Fruit fly (Drosophila melanogaster): ENCODE results near the gene CG32500.
A peak's percentile ranks its signal among the peaks of the same experiment; 100 is the strongest.

CG32500 gene

DNA sequence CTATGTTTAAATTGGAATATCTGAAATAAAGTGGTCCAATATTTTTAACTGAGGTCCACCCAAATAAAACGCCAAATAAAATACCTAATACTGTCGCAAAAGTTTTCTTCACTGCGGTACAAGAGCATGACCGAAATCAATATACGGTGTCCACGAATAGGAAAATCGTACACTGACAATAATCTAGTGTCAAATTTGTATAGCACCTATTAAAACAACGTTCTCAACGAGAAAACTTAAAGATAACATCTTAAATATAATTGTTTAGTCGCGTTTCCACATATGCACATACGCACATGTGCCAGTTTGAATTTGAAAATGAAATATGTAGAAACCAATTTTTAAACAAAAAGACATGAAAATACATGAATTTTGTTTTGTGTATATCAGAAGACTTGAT is 7.9 kb upstream of the CG32500 start (continued):
- TF ChIP-seq CG7271 (tag; optimal IDR thresholded peaks at IDR 0.05) (peak; percentile 23), unc-4 (GFP tag; IDR thresholded peaks at IDR 0.05; ENCODE audit: partially characterized antibody) (no peak), jing (GFP tag; optimal IDR thresholded peaks at IDR 0.05) (peak; percentile 5), CG30020 (tag; optimal IDR thresholded peaks at IDR 0.05) (peak; percentile 73), tio (GFP tag; optimal IDR thresholded peaks at IDR 0.05) (peak; percentile 71), cato (GFP tag; optimal IDR thresholded peaks at IDR 0.05; ENCODE audit: borderline replicate concordance) (peak; percentile 33), grn (GFP tag; optimal IDR thresholded peaks at IDR 0.05) (no peak), abd-A (tag; optimal IDR thresholded peaks at IDR 0.05) (no peak), CG2889 (GFP tag; IDR thresholded peaks at IDR 0.05) (no peak), fu2 (GFP tag; optimal IDR thresholded peaks at IDR 0.05) (no peak), Sry-β (GFP tag; optimal IDR thresholded peaks at IDR 0.05) (no peak), YL-1 (GFP tag; optimal IDR thresholded peaks at IDR 0.05) (no peak), CG4820 (GFP tag; optimal IDR thresholded peaks at IDR 0.05) (peak; percentile 74), Aef1 (GFP tag; IDR thresholded peaks at IDR 0.05) (peak; percentile 47; the same call in 2 of the 3 replicates), ranshi (GFP tag; IDR thresholded peaks at IDR 0.05) (peak; percentile 64; the same call in 1 of the 2 replicates), otp (GFP tag; IDR thresholded peaks at IDR 0.05) (no peak), sna (GFP tag; IDR thresholded peaks at IDR 0.05; ENCODE audit: partially characterized antibody) (no peak), fd64A (GFP tag; optimal IDR thresholded peaks at IDR 0.05) (no peak), CG13894 (tag; optimal IDR thresholded peaks at IDR 0.05) (peak; percentile 1), so (GFP tag; IDR thresholded peaks at IDR 0.05) (no peak), gsb-n (tag; optimal IDR thresholded peaks at IDR 0.05) (peak; percentile 67), esg (GFP tag; conservative IDR thresholded peaks at IDR 0.05) (peak; percentile 59), CG30431 (GFP tag; optimal IDR thresholded peaks at IDR 0.05) (peak; percentile 52), CG31365 (tag; optimal IDR thresholded peaks at IDR 0.05) (peak; percentile 46), E2f2 (GFP tag; IDR thresholded peaks at IDR 0.05) (0 out of 2 replicates have a peak, but pooled peaks have one; percentile 46), CG10959 (GFP tag; IDR thresholded peaks at IDR 0.05) (no peak), oc (tag; optimal IDR thresholded peaks at IDR 0.05) (peak; percentile 58), CG7987 (GFP tag; optimal IDR thresholded peaks at IDR 0.05) (no peak), CG12219 (GFP tag; optimal IDR thresholded peaks at IDR 0.05) (peak; percentile 76), p53 (GFP tag; optimal IDR thresholded peaks at IDR 0.05) (peak; percentile 26), CG10543 (GFP tag; optimal IDR thresholded peaks at IDR 0.05) (no peak), pan (optimal IDR thresholded peaks at IDR 0.05) (no peak), pan (GFP tag; optimal IDR thresholded peaks at IDR 0.05 in 1 of 2, IDR thresholded peaks at IDR 0.05 in 1 of 2) (no peak), CG7372 (GFP tag; IDR thresholded peaks at IDR 0.05) (no peak), B-H1 (GFP tag; IDR thresholded peaks at IDR 0.05) (no peak), sr (GFP tag; IDR thresholded peaks at IDR 0.05) (no peak), tll (GFP tag; optimal IDR thresholded peaks at IDR 0.05) (no peak), CG2202 (tag; optimal IDR thresholded peaks at IDR 0.05) (peak; percentile 47), CG12659 (GFP tag; optimal IDR thresholded peaks at IDR 0.05) (peak; percentile 63), CG4707 (GFP tag; optimal IDR thresholded peaks at IDR 0.05) (peak; percentile 50), al (GFP tag; IDR thresholded peaks at IDR 0.05) (no peak), CG17612 (GFP tag; IDR thresholded peaks at IDR 0.05) (no peak), chif (GFP tag; optimal IDR thresholded peaks at IDR 0.05) (peak; percentile 64 to 75), cas (GFP tag; IDR thresholded peaks at IDR 0.05) (no peak), sens (GFP tag) (peak; percentile 94), CG12942 (GFP tag; optimal IDR thresholded peaks at IDR 0.05) (peak; percentile 48), Gsc (GFP tag; IDR thresholded peaks at IDR 0.05) (no peak), aop (GFP tag; IDR thresholded peaks at IDR 0.05) (no peak), Sox102F (GFP tag; optimal IDR thresholded peaks at IDR 0.05) (peak; percentile 75), lbe (GFP tag; optimal IDR thresholded peaks at IDR 0.05) (peak; percentile 32), CG7928 (GFP tag; optimal IDR thresholded peaks at IDR 0.05) (no peak), Dbx (GFP tag; IDR thresholded peaks at IDR 0.05) (no peak)

Data from whole organism, embryonic.